Fruit fly (Drosophila melanogaster): Measurements from ENCODE around the gene comm2.

comm2 gene

dm6 chr3L:15661567-15661966 is 38.1 kb downstream of the comm2 start, which contains the start of gene CG43082:
CG43082 (plus strand) TSS chr3L:15661867.
- TF ChIP-seq CG12155 (GFP tag; optimal IDR thresholded peaks at IDR 0.05) (no peak), CG13775 (GFP tag; optimal IDR thresholded peaks at IDR 0.05) (no peak), CG11723 (GFP tag; optimal IDR thresholded peaks at IDR 0.05) (no peak), unc-4 (GFP tag; IDR thresholded peaks at IDR 0.05; ENCODE audit: partially characterized antibody) (no peak), Nf-YA (GFP tag; IDR thresholded peaks at IDR 0.05) (no peak), bcd (GFP tag; optimal IDR thresholded peaks at IDR 0.05) (no peak), NK7.1 (GFP tag; optimal IDR thresholded peaks at IDR 0.05) (no peak), lola (GFP tag; optimal IDR thresholded peaks at IDR 0.05) (no peak), CG6765 (GFP tag; optimal IDR thresholded peaks at IDR 0.05) (no peak), CG12769 (tag; optimal IDR thresholded peaks at IDR 0.05) (no peak), Scr (GFP tag; IDR thresholded peaks at IDR 0.05; ENCODE audit: partially characterized antibody) (no peak), esg (GFP tag; conservative IDR thresholded peaks at IDR 0.05) (no peak), gro (GFP tag; optimal IDR thresholded peaks at IDR 0.05) (no peak), CG10979 (tag; optimal IDR thresholded peaks at IDR 0.05) (no peak), CG15073 (GFP tag; optimal IDR thresholded peaks at IDR 0.05) (no peak), CG8944 (GFP tag; optimal IDR thresholded peaks at IDR 0.05) (no peak), br (optimal IDR thresholded peaks at IDR 0.05) (no peak), zfh2 (GFP tag; optimal IDR thresholded peaks at IDR 0.05) (no peak)

DNA sequence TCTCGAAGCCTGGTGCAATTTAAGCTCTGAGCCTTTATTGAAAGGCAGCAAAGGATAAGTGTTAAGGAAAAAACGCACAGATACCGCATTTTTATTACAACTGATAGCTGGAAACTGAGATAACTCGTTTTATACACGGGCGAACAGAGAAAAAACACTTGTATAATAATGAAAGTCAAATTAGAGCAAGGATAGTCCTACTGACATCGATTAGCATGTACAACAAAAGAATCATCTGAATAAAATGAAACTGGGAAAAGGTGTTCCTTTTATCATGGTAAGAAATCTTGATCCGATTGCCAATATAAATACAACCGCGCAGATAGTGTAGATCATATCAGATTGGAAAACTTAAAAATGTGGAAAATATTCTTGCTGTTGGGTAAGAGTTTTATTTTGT is 38.7 kb downstream of the comm2 start, which contains the start of the genes Eig71Ej and Eig71Ek:
TSS of gene Eig71Ej (minus strand) at position 101 of the 400 bp plus-strand sequence.
TSS of gene Eig71Ek (plus strand) at position 334 of the 400 bp plus-strand sequence.
- TF ChIP-seq chm (GFP tag; IDR thresholded peaks at IDR 0.05) (no peak), kni (GFP tag; optimal IDR thresholded peaks at IDR 0.05) (no peak), grn (GFP tag; optimal IDR thresholded peaks at IDR 0.05) (no peak), zen (tag; optimal IDR thresholded peaks at IDR 0.05) (no peak), pum (GFP tag; optimal IDR thresholded peaks at IDR 0.05) (no peak), gem (tag; optimal IDR thresholded peaks at IDR 0.05) (no peak), CG34224 (GFP tag; IDR thresholded peaks at IDR 0.05; ENCODE audit: partially characterized antibody) (no peak), CG17912 (GFP tag; optimal IDR thresholded peaks at IDR 0.05) (no peak), ssp (GFP tag; IDR thresholded peaks at IDR 0.05) (no peak), CG5953 (GFP tag; IDR thresholded peaks at IDR 0.05) (no peak), Hmr (GFP tag; optimal IDR thresholded peaks at IDR 0.05) (no peak), CG1602 (GFP tag; optimal IDR thresholded peaks at IDR 0.05) (no peak), bab2 (GFP tag; optimal IDR thresholded peaks at IDR 0.05) (no peak), H2.0 (GFP tag; IDR thresholded peaks at IDR 0.05) (no peak), CG3163 (GFP tag; optimal IDR thresholded peaks at IDR 0.05) (no peak), sim (GFP tag; IDR thresholded peaks at IDR 0.05) (no peak)

dm6 chr3L:15659341-15659740 is 40.3 kb downstream of the comm2 start, which contains the start of the genes Eig71Eh and Eig71Ei:
Eig71Eh (minus strand) TSS chr3L:15659441.
Eig71Ei (plus strand) TSS chr3L:15659707.
- TF ChIP-seq maf-S (GFP tag; optimal IDR thresholded peaks at IDR 0.05) (no peak), sens (GFP tag) (peak; percentile 48)

- TF ChIP-seq CG10959 (GFP tag; IDR thresholded peaks at IDR 0.05) (no peak), NK7.1 (GFP tag; optimal IDR thresholded peaks at IDR 0.05) (no peak), ftz-f1 (GFP tag; optimal IDR thresholded peaks at IDR 0.05) (no peak), CG12219 (GFP tag; optimal IDR thresholded peaks at IDR 0.05) (no peak), CG14710 (tag; optimal IDR thresholded peaks at IDR 0.05) (no peak), danr (GFP tag; IDR thresholded peaks at IDR 0.05) (no peak), CG6813 (GFP tag; optimal IDR thresholded peaks at IDR 0.05) (no peak), z (GFP tag; IDR thresholded peaks at IDR 0.05) (no peak), Atf6 (GFP tag; IDR thresholded peaks at IDR 0.05) (no peak), CG6175 (GFP tag; IDR thresholded peaks at IDR 0.05) (no peak), Hmx (GFP tag; optimal IDR thresholded peaks at IDR 0.05) (no peak), NFAT (GFP tag; IDR thresholded peaks at IDR 0.05) (no peak), Elba2 (GFP tag; optimal IDR thresholded peaks at IDR 0.05) (no peak), twi (tag; optimal IDR thresholded peaks at IDR 0.05) (no peak), CG10462 (GFP tag; optimal IDR thresholded peaks at IDR 0.05) (no peak)
Observed at dm6 chr3L:15657290-15657689, 42.4 kb downstream of the comm2 start, which contains the start of the genes Eig71Ef and Eig71Eg. Eig71Ef (minus strand) TSS chr3L:15657390. Eig71Eg (plus strand) TSS chr3L:15657628.
